Fruit fly (Drosophila melanogaster) whole organism, embryonic: Measurements from ENCODE around the gene CG8420.

Source experiments
- B-H1 ChIP-seq: fragments of 200-800 bp; sonication (Bioruptor generic); IDR thresholded peaks from 3 replicates; pipeline ENCODE4 v1.3.6; 2022; ENCODE audit warnings: missing biosample characterization, missing genetic modification characterization
- Bdp1 ChIP-seq: fragments of 200-800 bp; sonication (Bioruptor generic); optimal IDR thresholded peaks from 3 replicates; lab custom pipeline; 2016; ENCODE audit warnings: missing biosample characterization, missing genetic modification characterization
- BtbVII ChIP-seq: fragments of 200-800 bp; sonication (Bioruptor generic); optimal IDR thresholded peaks from 3 replicates; lab custom pipeline; 2017; ENCODE audit warnings: missing biosample characterization, mild to moderate bottlenecking, missing genetic modification characterization
- CG10321 ChIP-seq: fragments of 200-800 bp; sonication (Bioruptor generic); IDR thresholded peaks from 2 replicates; pipeline ENCODE4 v1.3.6; 2022; ENCODE audit warnings: missing biosample characterization, missing genetic modification characterization
- CG10565 ChIP-seq: fragments of 200-800 bp; sonication (Bioruptor generic); optimal IDR thresholded peaks from 3 replicates; lab custom pipeline; 2016; ENCODE audit warnings: missing biosample characterization, mild to moderate bottlenecking, missing genetic modification characterization
- CG10654 ChIP-seq: fragments of 200-800 bp; sonication (Bioruptor generic); optimal IDR thresholded peaks from 2 replicates; lab custom pipeline; 2016; ENCODE audit warnings: missing biosample characterization, missing genetic modification characterization
- CG10979 ChIP-seq: fragments of 200-800 bp; sonication (Bioruptor generic); optimal IDR thresholded peaks from 2 replicates; lab custom pipeline; 2018; ENCODE audit warnings: missing biosample characterization, mild to moderate bottlenecking, missing genetic modification characterization, moderate library complexity
- CG11695 ChIP-seq: fragments of 200-800 bp; sonication (Bioruptor generic); IDR thresholded peaks from 3 replicates; pipeline ENCODE4 v1.3.6; 2022; ENCODE audit warnings: missing biosample characterization, missing genetic modification characterization
- CG12219 ChIP-seq: fragments of 200-800 bp; sonication (Bioruptor generic); optimal IDR thresholded peaks from 3 replicates; lab custom pipeline; 2018; ENCODE audit warnings: missing biosample characterization, mild to moderate bottlenecking, missing genetic modification characterization
- CG12299 ChIP-seq: fragments of 200-800 bp; sonication (Bioruptor generic); optimal IDR thresholded peaks from 2 replicates; lab custom pipeline; 2018; ENCODE audit warnings: missing biosample characterization, mild to moderate bottlenecking, missing genetic modification characterization
- CG12659 ChIP-seq: fragments of 200-800 bp; sonication (Bioruptor generic); optimal IDR thresholded peaks from 3 replicates; lab custom pipeline; 2017; ENCODE audit warnings: mild to moderate bottlenecking, missing biosample characterization, missing genetic modification reagents, missing genetic modification characterization
- CG14860 ChIP-seq: fragments of 200-800 bp; sonication (Bioruptor generic); IDR thresholded peaks from 3 replicates; pipeline ENCODE4 v1.3.6; 2022; ENCODE audit warnings: missing biosample characterization, missing genetic modification characterization; ENCODE audit not compliant: partially characterized antibody
- CG18764 ChIP-seq: fragments of 200-800 bp; sonication (Bioruptor generic); optimal IDR thresholded peaks from 3 replicates; lab custom pipeline; 2016; ENCODE audit warnings: missing biosample characterization, missing genetic modification characterization
- CG2875 ChIP-seq: fragments of 200-800 bp; sonication (Bioruptor generic); optimal IDR thresholded peaks from 2 replicates; lab custom pipeline; 2017; ENCODE audit warnings: missing biosample characterization, mild to moderate bottlenecking, missing genetic modification characterization, missing genetic modification reagents
- CG31365 ChIP-seq: fragments of 200-800 bp; sonication (Bioruptor generic); optimal IDR thresholded peaks from 2 replicates; lab custom pipeline; 2018; ENCODE audit warnings: missing biosample characterization, mild to moderate bottlenecking, missing genetic modification characterization
- CG4328 ChIP-seq: fragments of 200-800 bp; sonication (Bioruptor generic); optimal IDR thresholded peaks from 3 replicates; lab custom pipeline; 2017; ENCODE audit warnings: missing biosample characterization, missing genetic modification reagents, missing genetic modification characterization
- CG9817 ChIP-seq: fragments of 200-800 bp; sonication (Bioruptor generic); optimal IDR thresholded peaks from 2 replicates; lab custom pipeline; 2018; ENCODE audit warnings: missing biosample characterization, mild to moderate bottlenecking, missing genetic modification characterization, moderate library complexity
- CrebB ChIP-seq: fragments of 200-800 bp; sonication (Bioruptor generic); optimal IDR thresholded peaks from 3 replicates; lab custom pipeline; 2018; ENCODE audit warnings: missing biosample characterization, mild to moderate bottlenecking, missing genetic modification characterization
- Dip3 ChIP-seq: fragments of 200-800 bp; sonication (Bioruptor generic); optimal IDR thresholded peaks from 3 replicates; lab custom pipeline; 2016; ENCODE audit warnings: missing biosample characterization, missing genetic modification characterization
- Eip74EF ChIP-seq, 2 experiments: fragments of 200-800 bp in 1 of 2; fragments of >200 bp in 1 of 2; sonication (Bioruptor generic) in 1 of 2; optimal IDR thresholded peaks; 2 replicates each; lab custom pipeline; 2017 to 2019; ENCODE audit warnings: missing biosample characterization in 2 of 2, missing genetic modification characterization in 2 of 2, mild to moderate bottlenecking in 1 of 2, moderate library complexity in 1 of 2
- GATAe ChIP-seq: fragments of 200-800 bp; sonication (Bioruptor generic); conservative IDR thresholded peaks from 2 replicates; pipeline ENCODE4 v1.3.6; 2022; ENCODE audit warnings: missing biosample characterization, missing genetic modification characterization
- HLH3B ChIP-seq: fragments of 200-800 bp; sonication (Bioruptor generic); IDR thresholded peaks from 2 replicates; pipeline ENCODE4 v1.3.6; 2022; ENCODE audit warnings: missing biosample characterization, missing genetic modification characterization
- HLH54F ChIP-seq: fragments of 200-800 bp; sonication (Bioruptor generic); optimal IDR thresholded peaks from 3 replicates; lab custom pipeline; 2016; ENCODE audit warnings: missing biosample characterization, missing genetic modification characterization
- Hr39 ChIP-seq: fragments of >200 bp; optimal IDR thresholded peaks from 2 replicates; lab custom pipeline; 2017
- MBD-R2 ChIP-seq: fragments of 200-800 bp; sonication (Bioruptor generic); IDR thresholded peaks from 2 replicates; pipeline ENCODE4 v1.3.6; 2022; ENCODE audit warnings: missing biosample characterization, missing genetic modification characterization
- MTF-1 ChIP-seq: fragments of 200-800 bp; sonication (Bioruptor generic); optimal IDR thresholded peaks from 2 replicates; lab custom pipeline; 2018; ENCODE audit warnings: missing biosample characterization, mild to moderate bottlenecking, missing genetic modification characterization, borderline replicate concordance
- Nf-YA ChIP-seq: fragments of 200-800 bp; sonication (Bioruptor generic); IDR thresholded peaks from 2 replicates; pipeline ENCODE4 v1.3.6; 2022; ENCODE audit warnings: missing biosample characterization, missing genetic modification characterization
- Sin3A ChIP-seq: fragments of >200 bp; optimal IDR thresholded peaks from 2 replicates; lab custom pipeline; 2018
- Sry-β ChIP-seq: fragments of 200-800 bp; sonication (Bioruptor generic); optimal IDR thresholded peaks from 2 replicates; lab custom pipeline; 2018; ENCODE audit warnings: missing biosample characterization, mild to moderate bottlenecking, missing genetic modification characterization, moderate library complexity
- ato ChIP-seq: fragments of 200-800 bp; sonication (Bioruptor generic); IDR thresholded peaks from 2 replicates; pipeline ENCODE4 v1.3.6; 2022; ENCODE audit warnings: missing biosample characterization, missing genetic modification characterization; ENCODE audit not compliant: partially characterized antibody
- bbx ChIP-seq: fragments of 200-800 bp; sonication (Bioruptor generic); IDR thresholded peaks from 2 replicates; pipeline ENCODE4 v1.3.6; 2022; ENCODE audit warnings: missing biosample characterization, missing genetic modification characterization; ENCODE audit not compliant: partially characterized antibody
- chm ChIP-seq: fragments of 200-800 bp; sonication (Bioruptor generic); IDR thresholded peaks from 2 replicates; pipeline ENCODE4 v1.3.6; 2022; ENCODE audit warnings: missing biosample characterization, missing genetic modification characterization
- ci ChIP-seq: fragments of 200-800 bp; sonication (Bioruptor generic); IDR thresholded peaks from 3 replicates; pipeline ENCODE4 v1.3.6; 2022; ENCODE audit warnings: missing biosample characterization, missing genetic modification characterization
- ewg ChIP-seq: fragments of 200-800 bp; sonication (Bioruptor generic); optimal IDR thresholded peaks from 3 replicates; lab custom pipeline; 2017; ENCODE audit warnings: mild to moderate bottlenecking, missing biosample characterization, missing genetic modification reagents, missing genetic modification characterization
- hbn ChIP-seq: fragments of 200-800 bp; sonication (Bioruptor generic); IDR thresholded peaks from 2 replicates; pipeline ENCODE4 v1.3.6; 2022; ENCODE audit warnings: missing biosample characterization, missing genetic modification characterization; ENCODE audit not compliant: partially characterized antibody
- her ChIP-seq: fragments of 200-800 bp; sonication (Bioruptor generic); optimal IDR thresholded peaks from 2 replicates; lab custom pipeline; 2016; ENCODE audit warnings: missing biosample characterization, missing genetic modification characterization
- jumu ChIP-seq: fragments of 200-800 bp; sonication (Bioruptor generic); optimal IDR thresholded peaks from 3 replicates; lab custom pipeline; 2016; ENCODE audit warnings: missing biosample characterization, missing genetic modification characterization
- kay ChIP-seq: fragments of 200-800 bp; sonication (Bioruptor generic); optimal IDR thresholded peaks from 2 replicates; lab custom pipeline; 2016; ENCODE audit warnings: missing biosample characterization, missing genetic modification characterization
- lilli ChIP-seq: fragments of 200-800 bp; sonication (Bioruptor generic); optimal IDR thresholded peaks from 3 replicates; lab custom pipeline; 2016; ENCODE audit warnings: missing biosample characterization, missing genetic modification characterization
- lov ChIP-seq, 2 experiments: fragments of 200-800 bp in 1 of 2; fragments of >200 bp in 1 of 2; sonication (Bioruptor generic) in 1 of 2; IDR thresholded peaks in 1 of 2; optimal IDR thresholded peaks in 1 of 2; 2 replicates in 1 of 2; 3 replicates in 1 of 2; pipeline versions ENCODE4 v1.3.6 to Lab custom; 2017 to 2022; ENCODE audit warnings: missing biosample characterization in 1 of 2, missing genetic modification characterization in 1 of 2
- oc ChIP-seq: fragments of 200-800 bp; sonication (Bioruptor generic); optimal IDR thresholded peaks from 2 replicates; lab custom pipeline; 2018; ENCODE audit warnings: missing biosample characterization, mild to moderate bottlenecking, missing genetic modification characterization, moderate library complexity
- peb ChIP-seq: fragments of 200-800 bp; sonication (Bioruptor generic); IDR thresholded peaks from 2 replicates; pipeline ENCODE4 v1.3.6; 2022; ENCODE audit warnings: missing biosample characterization, missing genetic modification characterization
- pfk ChIP-seq: fragments of 200-800 bp; sonication (Bioruptor generic); optimal IDR thresholded peaks from 2 replicates; lab custom pipeline; 2018; ENCODE audit warnings: missing biosample characterization, mild to moderate bottlenecking, missing genetic modification characterization, moderate library complexity
- pho ChIP-seq: fragments of 200-800 bp; sonication (Bioruptor generic); optimal IDR thresholded peaks from 2 replicates; lab custom pipeline; 2016; ENCODE audit warnings: missing biosample characterization, missing genetic modification characterization
- ranshi ChIP-seq: fragments of 200-800 bp; sonication (Bioruptor generic); IDR thresholded peaks from 2 replicates; pipeline ENCODE4 v1.3.6; 2022; ENCODE audit warnings: missing biosample characterization, missing genetic modification characterization
- repo ChIP-seq: fragments of 200-800 bp; sonication (Bioruptor generic); optimal IDR thresholded peaks from 2 replicates; lab custom pipeline; 2016; ENCODE audit warnings: missing biosample characterization, missing genetic modification characterization
- slou ChIP-seq: fragments of 200-800 bp; sonication (Bioruptor generic); optimal IDR thresholded peaks from 3 replicates; lab custom pipeline; 2016; ENCODE audit warnings: missing biosample characterization, missing genetic modification characterization
- ssp ChIP-seq: fragments of 200-800 bp; sonication (Bioruptor generic); IDR thresholded peaks from 2 replicates; pipeline ENCODE4 v1.3.6; 2022; ENCODE audit warnings: missing biosample characterization, missing genetic modification characterization
- sug ChIP-seq: fragments of 200-800 bp; optimal IDR thresholded peaks from 2 replicates; lab custom pipeline; 2019; ENCODE audit warnings: missing biosample characterization, mild to moderate bottlenecking, missing genetic modification characterization, moderate library complexity
- tna ChIP-seq: fragments of 200-800 bp; sonication (Bioruptor generic); IDR thresholded peaks from 2 replicates; pipeline ENCODE4 v1.3.6; 2022; ENCODE audit warnings: missing biosample characterization, missing genetic modification characterization; ENCODE audit not compliant: partially characterized antibody
- yki ChIP-seq: fragments of >200 bp; optimal IDR thresholded peaks from 3 replicates; lab custom pipeline; 2018

Gene CG8420

dm6 chr3R:9224807-9225206 is 21.6 kb upstream of the CG8420 start (continued):
- TF ChIP-seq CG12659 (GFP tag; lab: Kevin White, UChicago), result peak; percentile 44
- no peak for TF ChIP-seq Hr39 (lab: Kevin White, UChicago)
- peak; percentile 56 for TF ChIP-seq CG2875
- TF ChIP-seq B-H1, result peak; percentile 60
- peak; percentile 72 for TF ChIP-seq CG10979 (tag; lab: Kevin White, UChicago)
- TF ChIP-seq Eip74EF (GFP tag; optimal IDR thresholded peaks at IDR 0.05; lab: Kevin White, UChicago), result no peak
- TF ChIP-seq lilli (GFP tag; lab: Kevin White, UChicago), result peak; percentile 60
- TF ChIP-seq CG9817 (tag; lab: Kevin White, UChicago), result peak; percentile 42
- TF ChIP-seq Sry-β (GFP tag; lab: Kevin White, UChicago), result no peak
- no peak for TF ChIP-seq pfk (GFP tag; lab: Kevin White, UChicago)
- no peak for TF ChIP-seq Nf-YA
- TF ChIP-seq Sin3A (lab: Kevin White, UChicago), result no peak
- TF ChIP-seq her (GFP tag; lab: Kevin White, UChicago), result peak; percentile 10
- no peak for TF ChIP-seq lov (optimal IDR thresholded peaks at IDR 0.05; lab: Kevin White, UChicago)
- TF ChIP-seq lov (GFP tag; IDR thresholded peaks at IDR 0.05; lab: Robert Waterston, UW), result no peak
- no peak for TF ChIP-seq CG12219 (GFP tag; lab: Kevin White, UChicago)
- TF ChIP-seq jumu (GFP tag; lab: Kevin White, UChicago), result peak; percentile 37
- no peak for TF ChIP-seq MTF-1 (GFP tag; lab: Kevin White, UChicago)
- no peak for TF ChIP-seq CG10321 (GFP tag; lab: Robert Waterston, UW)
- no peak for TF ChIP-seq yki (lab: Kevin White, UChicago)
- TF ChIP-seq CG18764, result peak; percentile 51
- no peak for TF ChIP-seq Bdp1 (GFP tag; lab: Kevin White, UChicago)
- TF ChIP-seq BtbVII, result peak; percentile 36
- no peak for TF ChIP-seq CG31365 (tag; lab: Kevin White, UChicago)
- peak; percentile 72 for TF ChIP-seq CG10654 (GFP tag; lab: Kevin White, UChicago)
- TF ChIP-seq CG11695 (GFP tag; lab: Robert Waterston, UW), result peak; percentile 87
- TF ChIP-seq Dip3 (GFP tag; lab: Kevin White, UChicago), result peak; percentile 3
- TF ChIP-seq hbn (GFP tag; lab: Robert Waterston, UW), result no peak
- TF ChIP-seq peb (GFP tag; lab: Robert Waterston, UW), result no peak
- no peak for TF ChIP-seq CG12299
- peak; percentile 9 for TF ChIP-seq repo (GFP tag; lab: Kevin White, UChicago)
- no peak for TF ChIP-seq CG14860
- TF ChIP-seq ranshi, result peak; percentile 65; the same call in 1 of the 2 replicates
- TF ChIP-seq kay (GFP tag; lab: Kevin White, UChicago), result peak; percentile 47
- no peak for TF ChIP-seq chm (GFP tag; lab: Robert Waterston, UW)
- TF ChIP-seq tna (GFP tag; lab: Robert Waterston, UW), result no peak
- peak; percentile 69; the same call in 2 of the 3 replicates for TF ChIP-seq ci (GFP tag; lab: Robert Waterston, UW)
- peak; percentile 42 for TF ChIP-seq oc (tag; lab: Kevin White, UChicago)
- TF ChIP-seq pho (GFP tag; lab: Kevin White, UChicago), result peak; percentile 59
- no peak; the same call in 1 of the 2 replicates for TF ChIP-seq ssp (GFP tag; lab: Robert Waterston, UW)
- TF ChIP-seq CG4328 (GFP tag; lab: Kevin White, UChicago), result no peak
- no peak for TF ChIP-seq bbx (GFP tag; lab: Robert Waterston, UW)
- peak; percentile 46 for TF ChIP-seq ewg
- no peak for TF ChIP-seq CrebB (tag; lab: Kevin White, UChicago)
- peak; percentile 73 for TF ChIP-seq HLH3B (GFP tag; lab: Robert Waterston, UW)
- peak; percentile 25 for TF ChIP-seq sug (tag; lab: Kevin White, UChicago)
- no peak for TF ChIP-seq slou
- TF ChIP-seq CG10565 (GFP tag; lab: Kevin White, UChicago), result no peak
- TF ChIP-seq ato (GFP tag; lab: Robert Waterston, UW), result no peak
- peak; percentile 9 for TF ChIP-seq HLH54F (GFP tag; lab: Kevin White, UChicago)
- TF ChIP-seq MBD-R2 (GFP tag; lab: Robert Waterston, UW), result no peak
- TF ChIP-seq GATAe (GFP tag; lab: Robert Waterston, UW), result no peak
